Worm (Caenorhabditis elegans) whole organism, young adult: ENCODE data around the gene ida-1.

Source experiments
- B0035.1 ChIP-seq: sonication (generic microtip); optimal IDR thresholded peaks from 2 replicates; lab custom pipeline; 2016; ENCODE audit warnings: missing genetic modification characterization, mild to moderate bottlenecking, missing compliant biosample characterization, missing genotype, missing genetic modification reagents
- C06A6.2 ChIP-seq: fragments of 200-800 bp; sonication (Bioruptor generic); conservative IDR thresholded peaks from 2 replicates; pipeline ENCODE4 v1.3.6; 2022; ENCODE audit warnings: missing genetic modification characterization, missing compliant biosample characterization
- F23B12.7 ChIP-seq: sonication (generic microtip); optimal IDR thresholded peaks from 2 replicates; lab custom pipeline; 2017; ENCODE audit warnings: missing genetic modification characterization, mild to moderate bottlenecking, missing compliant biosample characterization, antibody characterized with exemption, moderate library complexity; ENCODE audit not compliant: insufficient read depth
- F33H1.4 ChIP-seq: fragments of 200-800 bp; sonication (Bioruptor generic); IDR thresholded peaks from 2 replicates; pipeline ENCODE4 v1.3.6; 2022; ENCODE audit warnings: missing genetic modification reagents, missing genetic modification characterization, missing compliant biosample characterization
- F37B4.10 ChIP-seq: fragments of 200-800 bp; sonication (Bioruptor generic); IDR thresholded peaks from 2 replicates; pipeline ENCODE4 v1.3.6; 2022; ENCODE audit warnings: missing genetic modification characterization, missing compliant biosample characterization
- F49E8.2 ChIP-seq: sonication (generic microtip); optimal IDR thresholded peaks from 3 replicates; lab custom pipeline; 2017; ENCODE audit warnings: missing genetic modification characterization, mild to moderate bottlenecking, missing compliant biosample characterization, antibody characterized with exemption, moderate library complexity; ENCODE audit not compliant: insufficient read depth
- K12H6.12 ChIP-seq: fragments of 200-800 bp; sonication (Bioruptor generic); optimal IDR thresholded peaks from 2 replicates; lab custom pipeline; 2018; ENCODE audit warnings: mild to moderate bottlenecking, missing genetic modification characterization, missing compliant biosample characterization
- T07F8.4 ChIP-seq: sonication (generic microtip); optimal IDR thresholded peaks from 2 replicates; lab custom pipeline; 2016; ENCODE audit warnings: mild to moderate bottlenecking, missing genetic modification characterization, moderate library complexity, missing compliant biosample characterization
- Y53F4B.3 ChIP-seq: fragments of 200-800 bp; sonication (Bioruptor generic); IDR thresholded peaks from 2 replicates; pipeline ENCODE4 v1.3.6; 2022; ENCODE audit warnings: missing genetic modification reagents, missing genetic modification characterization, missing compliant biosample characterization
- Y79H2A.3 ChIP-seq: fragments of 200-800 bp; sonication (Bioruptor generic); conservative IDR thresholded peaks from 2 replicates; pipeline ENCODE4 v1.3.6; 2022; ENCODE audit warnings: missing genetic modification reagents, missing genetic modification characterization, missing compliant biosample characterization
- attf-6 ChIP-seq: fragments of 200-800 bp; sonication (Bioruptor generic); IDR thresholded peaks from 2 replicates; pipeline ENCODE4 v1.3.6; 2022; ENCODE audit warnings: missing genetic modification reagents, missing genetic modification characterization, missing compliant biosample characterization
- bed-2 ChIP-seq: fragments of 200-800 bp; sonication (Bioruptor generic); IDR thresholded peaks from 2 replicates; pipeline ENCODE4 v1.3.6; 2022; ENCODE audit warnings: missing genetic modification reagents, missing genetic modification characterization, missing compliant biosample characterization
- ceh-100 ChIP-seq: fragments of 200-800 bp; sonication (Bioruptor generic); IDR thresholded peaks from 2 replicates; pipeline ENCODE4 v1.3.6; 2022; ENCODE audit warnings: missing genetic modification reagents, missing genetic modification characterization, missing compliant biosample characterization
- ceh-27 ChIP-seq: fragments of 200-800 bp; sonication (Bioruptor generic); optimal IDR thresholded peaks from 2 replicates; lab custom pipeline; 2018; ENCODE audit warnings: mild to moderate bottlenecking, missing genetic modification characterization, moderate library complexity, missing compliant biosample characterization
- chd-7 ChIP-seq: sonication (generic microtip); optimal IDR thresholded peaks from 2 replicates; lab custom pipeline; 2016; ENCODE audit warnings: mild to moderate bottlenecking, missing genetic modification characterization, moderate library complexity, missing compliant biosample characterization
- dpl-1 ChIP-seq: fragments of 150-350 bp; optimal IDR thresholded peaks from 2 replicates; lab custom pipeline; 2014; ENCODE audit warnings: missing biosample characterization, missing genetic modification reagents, missing genetic modification characterization
- efl-1 ChIP-seq: fragments of 150-350 bp; optimal IDR thresholded peaks from 2 replicates; lab custom pipeline; 2014; ENCODE audit warnings: missing biosample characterization, missing genetic modification reagents, missing genetic modification characterization
- egrh-3 ChIP-seq: fragments of 200-800 bp; sonication (Bioruptor generic); IDR thresholded peaks from 2 replicates; pipeline ENCODE4 v1.3.6; 2022; ENCODE audit warnings: missing genetic modification reagents, missing genetic modification characterization, missing compliant biosample characterization
- ets-4 ChIP-seq: fragments of 200-800 bp; sonication (Bioruptor generic); optimal IDR thresholded peaks from 2 replicates; lab custom pipeline; 2018; ENCODE audit warnings: mild to moderate bottlenecking, missing genetic modification characterization, missing compliant biosample characterization
- fkh-3 ChIP-seq: sonication (generic microtip); optimal IDR thresholded peaks from 2 replicates; lab custom pipeline; 2016; ENCODE audit warnings: mild to moderate bottlenecking, missing genetic modification characterization, missing compliant biosample characterization
- him-1 ChIP-seq: sonication (generic microtip); optimal IDR thresholded peaks from 2 replicates; lab custom pipeline; 2016; ENCODE audit warnings: missing genotype, missing genetic modification reagents, missing genetic modification characterization, missing compliant biosample characterization
- hmg-1.2 ChIP-seq: fragments of 200-800 bp; sonication (Bioruptor generic); IDR thresholded peaks from 2 replicates; pipeline ENCODE4 v1.3.6; 2022; ENCODE audit warnings: missing genetic modification reagents, missing genetic modification characterization, missing compliant biosample characterization
- hrde-1 ChIP-seq: sonication (generic microtip); optimal IDR thresholded peaks from 2 replicates; lab custom pipeline; 2016; ENCODE audit warnings: missing genetic modification characterization, mild to moderate bottlenecking, missing compliant biosample characterization, moderate library complexity, missing genotype, missing genetic modification reagents, borderline replicate concordance
- hsf-1 ChIP-seq: fragments of 200-800 bp; sonication (Bioruptor generic); IDR thresholded peaks from 2 replicates; pipeline ENCODE4 v1.3.6; 2022; ENCODE audit warnings: missing genetic modification reagents, missing genetic modification characterization, missing compliant biosample characterization
- let-526 ChIP-seq: fragments of 200-800 bp; sonication (Bioruptor generic); IDR thresholded peaks from 2 replicates; pipeline ENCODE4 v1.3.6; 2022; ENCODE audit warnings: missing genetic modification reagents, missing genetic modification characterization, missing compliant biosample characterization
- lir-1 ChIP-seq: fragments of 200-800 bp; sonication (Bioruptor generic); conservative IDR thresholded peaks from 2 replicates; pipeline ENCODE4 v1.3.6; 2022; ENCODE audit warnings: missing genetic modification reagents, missing genetic modification characterization, missing compliant biosample characterization
- lsl-1 ChIP-seq: fragments of 200-800 bp; sonication (Bioruptor generic); optimal IDR thresholded peaks from 2 replicates; lab custom pipeline; 2018; ENCODE audit warnings: mild to moderate bottlenecking, missing genetic modification characterization, moderate library complexity, missing compliant biosample characterization
- madf-10 ChIP-seq: sonication (generic microtip); optimal IDR thresholded peaks from 2 replicates; lab custom pipeline; 2016; ENCODE audit warnings: mild to moderate bottlenecking, missing genetic modification characterization, missing compliant biosample characterization
- madf-3 ChIP-seq: fragments of 200-800 bp; sonication (Bioruptor generic); IDR thresholded peaks from 2 replicates; pipeline ENCODE4 v1.3.6; 2022; ENCODE audit warnings: missing genetic modification reagents, missing genetic modification characterization, missing compliant biosample characterization
- madf-6 ChIP-seq: fragments of 200-800 bp; sonication (Bioruptor generic); IDR thresholded peaks from 2 replicates; pipeline ENCODE4 v1.3.6; 2022; ENCODE audit warnings: missing genetic modification reagents, missing genetic modification characterization, missing compliant biosample characterization
- madf-8 ChIP-seq: fragments of 200-800 bp; sonication (Bioruptor generic); conservative IDR thresholded peaks from 2 replicates; pipeline ENCODE4 v1.3.6; 2022; ENCODE audit warnings: missing genetic modification reagents, missing genetic modification characterization, missing compliant biosample characterization
- mcd-1 ChIP-seq: fragments of 200-800 bp; sonication (Bioruptor generic); IDR thresholded peaks from 2 replicates; pipeline ENCODE4 v1.3.6; 2022; ENCODE audit warnings: missing genetic modification reagents, missing genetic modification characterization, missing compliant biosample characterization
- mxl-1 ChIP-seq: sonication (generic microtip); optimal IDR thresholded peaks from 2 replicates; lab custom pipeline; 2016; ENCODE audit warnings: missing genetic modification characterization, missing compliant biosample characterization
- nfya-1 ChIP-seq: sonication (generic microtip); optimal IDR thresholded peaks from 2 replicates; lab custom pipeline; 2017; ENCODE audit warnings: antibody characterized with exemption, missing compliant biosample characterization, missing genetic modification characterization, borderline replicate concordance; ENCODE audit not compliant: insufficient read depth
- nfya-2 ChIP-seq: fragments of 200-800 bp; sonication (Bioruptor generic); IDR thresholded peaks from 2 replicates; pipeline ENCODE4 v1.3.6; 2022; ENCODE audit warnings: missing genetic modification reagents, missing genetic modification characterization, missing compliant biosample characterization
- nfyb-1 ChIP-seq: fragments of 200-800 bp; sonication (Bioruptor generic); IDR thresholded peaks from 2 replicates; pipeline ENCODE4 v1.3.6; 2022; ENCODE audit warnings: missing genetic modification reagents, missing genetic modification characterization, missing compliant biosample characterization
- nhr-120 ChIP-seq: fragments of 200-800 bp; sonication (Bioruptor generic); IDR thresholded peaks from 2 replicates; pipeline ENCODE4 v1.3.6; 2022; ENCODE audit warnings: missing genetic modification characterization, missing compliant biosample characterization
- nhr-179 ChIP-seq: sonication (generic microtip); optimal IDR thresholded peaks from 2 replicates; lab custom pipeline; 2016; ENCODE audit warnings: mild to moderate bottlenecking, missing genetic modification characterization, missing compliant biosample characterization
- nhr-90 ChIP-seq: sonication (generic microtip); optimal IDR thresholded peaks from 2 replicates; lab custom pipeline; 2016; ENCODE audit warnings: missing genotype, mild to moderate bottlenecking, missing genetic modification characterization, missing compliant biosample characterization
- pbrm-1 ChIP-seq: fragments of 200-800 bp; sonication (Bioruptor generic); IDR thresholded peaks from 2 replicates; pipeline ENCODE4 v1.3.6; 2022; ENCODE audit warnings: missing genetic modification reagents, missing genetic modification characterization, missing compliant biosample characterization
- rpc-1 ChIP-seq, 2 experiments: fragments of 150-350 bp in 1 of 2; sonication (generic microtip) in 1 of 2; optimal IDR thresholded peaks; 2 replicates each; lab custom pipeline; 2014 to 2018; ENCODE audit warnings: missing biosample characterization in 1 of 2, missing genetic modification characterization in 1 of 2, missing genetic modification reagents in 1 of 2, missing genotype in 1 of 2
- snpc-1.3 ChIP-seq: sonication (generic microtip); optimal IDR thresholded peaks from 2 replicates; lab custom pipeline; 2017; ENCODE audit warnings: missing genetic modification characterization, mild to moderate bottlenecking, missing compliant biosample characterization, antibody characterized with exemption, moderate library complexity, missing genotype, missing genetic modification reagents; ENCODE audit not compliant: insufficient read depth
- tlf-1 ChIP-seq: fragments of 200-800 bp; sonication (Bioruptor generic); optimal IDR thresholded peaks from 2 replicates; lab custom pipeline; 2018; ENCODE audit warnings: mild to moderate bottlenecking, missing genetic modification characterization, missing compliant biosample characterization
- unc-130 ChIP-seq: sonication (generic microtip); optimal IDR thresholded peaks from 2 replicates; lab custom pipeline; 2016; ENCODE audit warnings: missing genetic modification reagents, missing genetic modification characterization, missing compliant biosample characterization
- xnd-1 ChIP-seq: sonication (generic microtip); optimal IDR thresholded peaks from 2 replicates; lab custom pipeline; 2016; ENCODE audit warnings: missing genotype, missing genetic modification reagents, missing genetic modification characterization, missing compliant biosample characterization
- zfh-2 ChIP-seq: fragments of 200-800 bp; sonication (Bioruptor generic); conservative IDR thresholded peaks from 2 replicates; pipeline ENCODE4 v1.3.6; 2022; ENCODE audit warnings: missing genetic modification reagents, missing genetic modification characterization, missing compliant biosample characterization
- ztf-18 ChIP-seq: sonication (generic microtip); optimal IDR thresholded peaks from 2 replicates; lab custom pipeline; 2016; ENCODE audit warnings: missing genotype, mild to moderate bottlenecking, missing genetic modification characterization, missing compliant biosample characterization
- ztf-6 ChIP-seq: fragments of 200-800 bp; sonication (Bioruptor generic); IDR thresholded peaks from 2 replicates; pipeline ENCODE4 v1.3.6; 2022; ENCODE audit warnings: missing genetic modification reagents, missing genetic modification characterization, missing compliant biosample characterization

The ida-1 gene

ce11 chrIII:5719832-5720194, 35.5 kb upstream of the ida-1 start:
- TF ChIP-seq let-526 (GFP tag; lab: Robert Waterston, UW) = no peak
- TF ChIP-seq zfh-2 (GFP tag; lab: Robert Waterston, UW) = no peak
- no peak for TF ChIP-seq ets-4 (GFP tag; lab: Kevin White, UChicago)
- TF ChIP-seq nfya-2 (GFP tag; lab: Robert Waterston, UW) = no peak
- TF ChIP-seq lir-1 (GFP tag; lab: Robert Waterston, UW) = no peak; the same call in 1 of the 2 replicates
- no peak for TF ChIP-seq Y79H2A.3 (GFP tag; lab: Robert Waterston, UW)
- peak; percentile 64 for TF ChIP-seq tlf-1 (GFP tag; lab: Kevin White, UChicago)
- TF ChIP-seq mxl-1 (tag; lab: Kevin White, UChicago) = no peak
- peak; percentile 22 for TF ChIP-seq F23B12.7 (tag; lab: Kevin White, UChicago)
- peak; percentile 40 for TF ChIP-seq snpc-1.3
- peak; percentile 50; the same call in 1 of the 2 replicates for TF ChIP-seq pbrm-1
- no peak for TF ChIP-seq T07F8.4 (tag; lab: Kevin White, UChicago)
- peak; percentile 8 for TF ChIP-seq him-1 (tag; lab: Kevin White, UChicago)
- TF ChIP-seq bed-2 (GFP tag; lab: Robert Waterston, UW) = no peak
- TF ChIP-seq Y53F4B.3 = no peak
- no peak for TF ChIP-seq ceh-100
- no peak for TF ChIP-seq rpc-1 (optimal IDR thresholded peaks at IDR 0.05; lab: Kevin White, UChicago)
- TF ChIP-seq rpc-1 (tag; optimal IDR thresholded peaks at IDR 0.05; lab: Kevin White, UChicago) = no peak
- TF ChIP-seq dpl-1 (GFP tag; lab: Kevin White, UChicago) = peak; percentile 78
- TF ChIP-seq efl-1 (GFP tag; lab: Kevin White, UChicago) = peak; percentile 78
- no peak for TF ChIP-seq nhr-179 (tag; lab: Kevin White, UChicago)
- no peak for TF ChIP-seq nfyb-1 (GFP tag; lab: Robert Waterston, UW)
- TF ChIP-seq mcd-1 (GFP tag; lab: Robert Waterston, UW) = peak; percentile 36; the same call in 1 of the 2 replicates
- TF ChIP-seq fkh-3 (tag; lab: Kevin White, UChicago) = no peak
- peak; percentile 79 for TF ChIP-seq F33H1.4 (GFP tag; lab: Robert Waterston, UW)
- no peak for TF ChIP-seq nhr-90 (tag; lab: Kevin White, UChicago)
- TF ChIP-seq ceh-27 (GFP tag; lab: Kevin White, UChicago) = no peak
- TF ChIP-seq madf-8 = peak; percentile 69
- 0 out of 2 replicates have a peak, but pooled peaks have one; percentile 17 for TF ChIP-seq madf-3 (GFP tag; lab: Robert Waterston, UW)
- no peak for TF ChIP-seq hrde-1
- peak; percentile 48; the same call in 1 of the 2 replicates for TF ChIP-seq hsf-1 (GFP tag; lab: Robert Waterston, UW)
- TF ChIP-seq C06A6.2 (GFP tag; lab: Robert Waterston, UW) = no peak
- TF ChIP-seq F49E8.2 (tag; lab: Kevin White, UChicago) = peak; percentile 40
- TF ChIP-seq madf-6 (GFP tag; lab: Robert Waterston, UW) = peak; percentile 87
- peak; percentile 76 for TF ChIP-seq xnd-1 (tag; lab: Kevin White, UChicago)
- no peak for TF ChIP-seq hmg-1.2 (GFP tag; lab: Robert Waterston, UW)
- TF ChIP-seq attf-6 (GFP tag; lab: Robert Waterston, UW) = no peak
- no peak for TF ChIP-seq nfya-1 (tag; lab: Kevin White, UChicago)
- TF ChIP-seq egrh-3 = no peak
- no peak for TF ChIP-seq K12H6.12 (tag; lab: Kevin White, UChicago)
- TF ChIP-seq madf-10 (tag; lab: Kevin White, UChicago) = no peak
- no peak for TF ChIP-seq B0035.1 (tag; lab: Kevin White, UChicago)
- TF ChIP-seq ztf-18 (tag; lab: Kevin White, UChicago) = peak; percentile 94
- no peak for TF ChIP-seq nhr-120
- peak; percentile 68 for TF ChIP-seq lsl-1 (GFP tag; lab: Kevin White, UChicago)
- TF ChIP-seq ztf-6 = no peak
- no peak for TF ChIP-seq unc-130
- TF ChIP-seq chd-7 = no peak
- no peak for TF ChIP-seq F37B4.10 (GFP tag; lab: Robert Waterston, UW)
